Worm (Caenorhabditis elegans) whole organism, midembryonic: ENCODE measurements around the gene tsp-13.
A peak's percentile ranks its signal among the peaks of the same experiment; 100 is the strongest.

ENCODE experiments used
- T22C8.4 ChIP-seq: fragments of 200-800 bp; sonication (Bioruptor generic); IDR thresholded peaks from 2 replicates; pipeline ENCODE4 v1.3.6; 2022; ENCODE audit warnings: missing genetic modification characterization, missing compliant biosample characterization
- cog-1 ChIP-seq: sonication (generic microtip); optimal IDR thresholded peaks from 2 replicates; lab custom pipeline; 2016; ENCODE audit warnings: missing genetic modification characterization, missing compliant biosample characterization
- flt-1 ChIP-seq: fragments of 200-800 bp; sonication (Bioruptor generic); IDR thresholded peaks from 2 replicates; pipeline ENCODE4 v1.3.6; 2022; ENCODE audit warnings: missing genetic modification characterization, missing compliant biosample characterization
- klf-2 ChIP-seq: fragments of 200-800 bp; sonication (Bioruptor generic); conservative IDR thresholded peaks from 2 replicates; pipeline ENCODE4 v1.3.6; 2022; ENCODE audit warnings: missing genetic modification reagents, missing genetic modification characterization, missing compliant biosample characterization
- ref-1 ChIP-seq: fragments of 200-800 bp; sonication (Bioruptor generic); conservative IDR thresholded peaks from 2 replicates; pipeline ENCODE4 v1.3.6; 2022; ENCODE audit warnings: missing genetic modification reagents, missing genetic modification characterization, missing compliant biosample characterization
- tab-1 ChIP-seq: fragments of 200-800 bp; sonication (Bioruptor generic); IDR thresholded peaks from 2 replicates; pipeline ENCODE4 v1.3.6; 2022; ENCODE audit warnings: missing genetic modification characterization, missing compliant biosample characterization
- ztf-29 ChIP-seq: fragments of 200-800 bp; sonication (Bioruptor generic); IDR thresholded peaks from 2 replicates; pipeline ENCODE4 v1.3.6; 2022; ENCODE audit warnings: missing genetic modification reagents, missing genetic modification characterization, missing compliant biosample characterization

- TF ChIP-seq klf-2 (GFP tag; lab: Robert Waterston, UW) = no peak
- no peak for TF ChIP-seq ztf-29 (GFP tag; lab: Robert Waterston, UW)
- no peak for TF ChIP-seq ref-1 (GFP tag; lab: Robert Waterston, UW)
- no peak for TF ChIP-seq flt-1 (GFP tag; lab: Robert Waterston, UW)
- peak; percentile 70 for TF ChIP-seq T22C8.4 (GFP tag; lab: Robert Waterston, UW)
- TF ChIP-seq tab-1 (GFP tag; lab: Robert Waterston, UW) = no peak
- TF ChIP-seq cog-1 (tag; lab: Kevin White, UChicago) = no peak
These were observed 22.0 kb upstream of the tsp-13 start for ce11 chrV:19131848-19132401.
